Worm (Caenorhabditis elegans): ENCODE results near the gene cpb-1.
A peak's percentile ranks its signal among the peaks of the same experiment; 100 is the strongest.

The cpb-1 gene

DNA sequence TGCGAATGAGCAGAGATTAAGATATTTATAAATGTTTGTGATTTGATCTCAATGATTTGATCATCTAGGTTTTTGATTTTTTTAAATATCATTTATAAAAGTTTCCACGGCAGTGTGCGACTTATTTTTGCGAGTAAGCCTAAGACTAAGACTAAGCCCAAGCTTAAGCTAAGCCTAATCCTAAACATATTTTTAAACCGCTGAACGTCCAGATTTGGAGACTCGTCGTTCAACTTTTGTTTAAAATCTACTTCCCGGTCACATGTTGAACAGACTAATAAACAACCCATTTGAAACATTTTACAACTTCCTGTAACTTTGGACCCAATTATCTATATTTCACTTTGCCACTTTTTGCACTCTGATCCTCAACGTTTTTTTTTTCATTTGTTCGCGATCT lies 37.0 kb downstream of the cpb-1 start, which contains the start of gene K04H4.5:
K04H4.5 (plus strand) TSS at position 301 of the 400 bp plus-strand sequence.
- no peak for TF ChIP-seq C38D4.7 (GFP tag; optimal IDR thresholded peaks at IDR 0.05)
- no peak for TF ChIP-seq pat-9 (tag; optimal IDR thresholded peaks at IDR 0.05)
- no peak for TF ChIP-seq ref-2 (tag; optimal IDR thresholded peaks at IDR 0.05)
- TF ChIP-seq npax-4 (tag; optimal IDR thresholded peaks at IDR 0.05): no peak
- no peak for TF ChIP-seq unc-3 (GFP tag; conservative IDR thresholded peaks at IDR 0.05)
- no peak for TF ChIP-seq unc-3 (tag; optimal IDR thresholded peaks at IDR 0.05)
- no peak for TF ChIP-seq ceh-9 (tag; optimal IDR thresholded peaks at IDR 0.05)
- no peak for TF ChIP-seq pax-1 (tag; optimal IDR thresholded peaks at IDR 0.05)
- TF ChIP-seq hlh-15 (tag; optimal IDR thresholded peaks at IDR 0.05): no peak
- TF ChIP-seq fkh-6 (tag; optimal IDR thresholded peaks at IDR 0.05): no peak
- TF ChIP-seq tbx-7 (tag; optimal IDR thresholded peaks at IDR 0.05): no peak
- no peak for TF ChIP-seq ceh-34 (tag; optimal IDR thresholded peaks at IDR 0.05)

DNA sequence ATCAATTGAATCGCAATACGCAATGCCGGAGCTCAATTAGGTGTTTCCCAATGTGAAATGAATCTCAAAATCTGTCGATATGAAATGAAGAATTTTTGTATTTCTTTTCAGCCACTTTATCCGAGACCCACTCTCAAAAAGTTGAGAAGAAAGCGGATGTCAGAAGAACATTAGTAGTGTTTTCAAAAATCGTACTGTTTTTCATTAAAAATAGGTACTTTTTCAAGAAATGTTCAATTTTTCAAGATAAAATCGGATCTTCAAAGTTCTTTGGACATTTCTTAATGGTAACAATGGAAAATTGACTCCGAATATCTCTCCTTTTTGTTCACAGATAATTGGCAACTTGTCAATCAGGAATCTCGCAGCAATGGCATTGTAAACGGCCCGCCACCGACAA lies 39.1 kb downstream of the cpb-1 start, which contains the start of gene flp-25:
flp-25 (plus strand) TSS at position 301 of the 400 bp plus-strand sequence.
- TF ChIP-seq hlh-13 (GFP tag; optimal IDR thresholded peaks at IDR 0.05) (no peak), ceh-31 (tag; optimal IDR thresholded peaks at IDR 0.05) (no peak), rnt-1 (tag; optimal IDR thresholded peaks at IDR 0.05) (no peak), nhr-232 (tag; optimal IDR thresholded peaks at IDR 0.05) (no peak), lim-6 (tag; optimal IDR thresholded peaks at IDR 0.05) (no peak), nhr-11 (tag; optimal IDR thresholded peaks at IDR 0.05) (no peak), ceh-18 (tag; optimal IDR thresholded peaks at IDR 0.05) (no peak), ceh-19 (GFP tag; optimal IDR thresholded peaks at IDR 0.05) (no peak), dve-1 (tag; optimal IDR thresholded peaks at IDR 0.05) (no peak), hlh-30 (tag; optimal IDR thresholded peaks at IDR 0.05; ENCODE audit: insufficient read depth) (no peak), sox-4 (tag; optimal IDR thresholded peaks at IDR 0.05) (no peak), elt-4 (tag; optimal IDR thresholded peaks at IDR 0.05) (no peak), C08G9.2 (tag; optimal IDR thresholded peaks at IDR 0.05) (no peak), pag-3 (tag; optimal IDR thresholded peaks at IDR 0.05; ENCODE audit: borderline replicate concordance) (no peak), eyg-1 (tag; optimal IDR thresholded peaks at IDR 0.05) (no peak), pha-2 (tag; optimal IDR thresholded peaks at IDR 0.05) (no peak), F13H6.1 (tag; optimal IDR thresholded peaks at IDR 0.05) (no peak), unc-3 (GFP tag; conservative IDR thresholded peaks at IDR 0.05) (no peak), unc-3 (tag; optimal IDR thresholded peaks at IDR 0.05) (no peak), npax-4 (tag; optimal IDR thresholded peaks at IDR 0.05) (no peak)

DNA sequence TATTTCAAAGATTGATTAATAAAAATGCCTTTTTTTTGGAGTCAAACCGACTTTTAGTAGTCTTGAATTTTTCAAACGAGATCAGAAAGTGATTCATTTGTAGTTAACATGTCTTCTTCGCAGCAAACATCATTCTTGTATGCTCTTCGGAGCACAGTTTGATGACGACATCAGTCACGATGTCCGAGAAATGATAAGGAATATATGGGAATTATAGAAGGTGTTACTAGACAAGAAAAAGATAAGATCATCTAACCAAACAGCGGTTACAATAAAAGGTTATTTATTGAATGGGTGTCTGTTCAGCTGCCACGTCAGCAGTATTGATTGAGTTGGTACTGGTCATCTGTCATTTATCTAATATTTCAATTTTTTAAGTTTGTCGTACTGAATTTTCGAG lies 44.3 kb downstream of the cpb-1 start:
- peak; percentile 60 for TF ChIP-seq elt-2 (tag; optimal IDR thresholded peaks at IDR 0.05)
- no peak for TF ChIP-seq zip-5 (tag; optimal IDR thresholded peaks at IDR 0.05)

DNA sequence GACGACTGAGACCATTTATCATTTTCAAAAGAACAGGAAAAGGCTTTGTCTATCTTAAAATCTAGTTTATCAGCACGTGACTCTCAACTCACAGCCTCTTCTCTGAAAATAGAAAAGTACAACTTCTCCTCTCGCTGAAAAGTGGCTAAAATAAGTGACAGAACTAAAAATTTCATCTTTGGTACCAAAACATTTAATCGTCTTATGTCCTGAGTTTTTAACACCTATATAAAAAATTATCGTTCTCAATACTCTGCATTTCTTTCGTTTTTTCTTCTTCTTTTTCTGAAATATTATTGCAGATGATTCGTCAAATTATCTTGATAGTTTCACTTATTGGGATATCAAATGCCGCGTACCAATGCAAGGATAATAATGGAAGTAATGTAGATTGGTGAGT lies 44.9 kb downstream of the cpb-1 start, which contains the start of gene crn-6:
crn-6 (plus strand) TSS at position 301 of the 400 bp plus-strand sequence.
- no peak for TF ChIP-seq ceh-14 (tag; optimal IDR thresholded peaks at IDR 0.05)
- TF ChIP-seq unc-42 (tag; optimal IDR thresholded peaks at IDR 0.05): no peak
- no peak for TF ChIP-seq C08G9.2 (tag; optimal IDR thresholded peaks at IDR 0.05)
- no peak for TF ChIP-seq ceh-22 (tag; optimal IDR thresholded peaks at IDR 0.05)
- TF ChIP-seq dmd-4 (tag; optimal IDR thresholded peaks at IDR 0.05; ENCODE audit: borderline replicate concordance): no peak
- no peak for TF ChIP-seq T23F11.4 (GFP tag; optimal IDR thresholded peaks at IDR 0.05)
- TF ChIP-seq ceh-31 (tag; optimal IDR thresholded peaks at IDR 0.05): no peak
- no peak for TF ChIP-seq eyg-1 (tag; optimal IDR thresholded peaks at IDR 0.05)
- no peak for TF ChIP-seq sox-4 (tag; optimal IDR thresholded peaks at IDR 0.05)
- no peak for TF ChIP-seq pha-2 (tag; optimal IDR thresholded peaks at IDR 0.05)
- TF ChIP-seq pqm-1 (tag; optimal IDR thresholded peaks at IDR 0.05): no peak
- no peak for TF ChIP-seq pros-1 (tag; optimal IDR thresholded peaks at IDR 0.05)
- TF ChIP-seq nfya-1 (tag; optimal IDR thresholded peaks at IDR 0.05): no peak
- no peak for TF ChIP-seq ceh-34 (tag; optimal IDR thresholded peaks at IDR 0.05)
- TF ChIP-seq nhr-11 (tag; optimal IDR thresholded peaks at IDR 0.05): no peak
- no peak for TF ChIP-seq K09A11.1 (tag; optimal IDR thresholded peaks at IDR 0.05; ENCODE audit: insufficient read depth)
- no peak for TF ChIP-seq unc-55 (GFP tag; optimal IDR thresholded peaks at IDR 0.05)
- TF ChIP-seq npax-4 (tag; optimal IDR thresholded peaks at IDR 0.05): no peak
- TF ChIP-seq ceh-30 (tag; optimal IDR thresholded peaks at IDR 0.05): no peak
